Worm (Caenorhabditis elegans) whole organism, L1 larva: ENCODE results near the gene ZK377.15.
A peak's percentile ranks its signal among the peaks of the same experiment; 100 is the strongest.

Experiments
- F16B12.6 ChIP-seq: fragments of 150-350 bp; optimal IDR thresholded peaks from 2 replicates; lab custom pipeline; 2014; ENCODE audit warnings: missing biosample characterization, missing genetic modification characterization
- alr-1 ChIP-seq: fragments of 200-800 bp; sonication (Bioruptor generic); optimal IDR thresholded peaks from 2 replicates; lab custom pipeline; 2018; ENCODE audit warnings: borderline replicate concordance, mild to moderate bottlenecking, missing genetic modification characterization, missing compliant biosample characterization
- ama-1 ChIP-seq: fragments of 150-350 bp; optimal IDR thresholded peaks from 2 replicates; lab custom pipeline; 2014
- blmp-1 ChIP-seq: fragments of 150-350 bp; optimal IDR thresholded peaks from 2 replicates; lab custom pipeline; 2014; ENCODE audit warnings: missing biosample characterization, missing genetic modification characterization
- ceh-8 ChIP-seq: fragments of 200-800 bp; sonication (Bioruptor generic); optimal IDR thresholded peaks from 2 replicates; lab custom pipeline; 2018; ENCODE audit warnings: mild to moderate bottlenecking, missing genetic modification characterization, moderate library complexity, missing compliant biosample characterization
- ceh-82 ChIP-seq, 3 experiments: fragments of 150-350 bp in 1 of 3; sonication (generic microtip) in 2 of 3; optimal IDR thresholded peaks; 2 replicates each; lab custom pipeline; 2014 to 2017; ENCODE audit warnings: missing biosample characterization in 3 of 3, missing genetic modification characterization in 3 of 3
- ces-1 ChIP-seq: fragments of 150-350 bp; optimal IDR thresholded peaks from 2 replicates; lab custom pipeline; 2014; ENCODE audit warnings: missing biosample characterization, missing genetic modification reagents, missing genetic modification characterization
- dsc-1 ChIP-seq: sonication (generic microtip); optimal IDR thresholded peaks from 2 replicates; lab custom pipeline; 2016; ENCODE audit warnings: mild to moderate bottlenecking, missing genetic modification characterization, missing compliant biosample characterization
- efl-1 ChIP-seq, 4 experiments: fragments of 150-350 bp; optimal IDR thresholded peaks in 3 of 4; peaks in 1 of 4; 1 replicate in 1 of 4; 2 replicates in 3 of 4; lab custom pipeline; 2014; ENCODE audit warnings: missing biosample characterization in 2 of 4, missing genetic modification characterization in 2 of 4, missing genetic modification reagents in 2 of 4
- efl-3 ChIP-seq: fragments of 200-800 bp; sonication (Bioruptor generic); optimal IDR thresholded peaks from 2 replicates; lab custom pipeline; 2018; ENCODE audit warnings: mild to moderate bottlenecking, missing genetic modification characterization, missing compliant biosample characterization
- elt-3 ChIP-seq, 6 experiments: fragments of 150-350 bp in 1 of 6; sonication (generic microtip); optimal IDR thresholded peaks; 2 replicates each; lab custom pipeline; 2017 to 2018; ENCODE audit warnings: missing biosample characterization in 6 of 6, missing genetic modification characterization in 6 of 6, inconsistent platforms in 1 of 6
- fos-1 ChIP-seq: fragments of 150-350 bp; optimal IDR thresholded peaks from 2 replicates; lab custom pipeline; 2014; ENCODE audit warnings: missing biosample characterization, missing genetic modification characterization
- hlh-17 ChIP-seq: fragments of 200-800 bp; sonication (Bioruptor generic); optimal IDR thresholded peaks from 2 replicates; lab custom pipeline; 2018; ENCODE audit warnings: missing genetic modification characterization, mild to moderate bottlenecking, missing compliant biosample characterization, moderate library complexity, borderline replicate concordance
- hlh-4 ChIP-seq: sonication (generic microtip); optimal IDR thresholded peaks from 2 replicates; lab custom pipeline; 2016; ENCODE audit warnings: mild to moderate bottlenecking, missing genetic modification characterization, missing compliant biosample characterization
- hpl-2 ChIP-seq: fragments of 150-350 bp; optimal IDR thresholded peaks from 2 replicates; lab custom pipeline; 2014; ENCODE audit warnings: missing biosample characterization, missing genetic modification reagents, missing genetic modification characterization
- lin-14 ChIP-seq: fragments of 200-800 bp; sonication (Bioruptor generic); optimal IDR thresholded peaks from 2 replicates; lab custom pipeline; 2018; ENCODE audit warnings: mild to moderate bottlenecking, missing genetic modification characterization, moderate library complexity, missing compliant biosample characterization
- lin-15B ChIP-seq: fragments of 150-350 bp; sonication (generic microtip); optimal IDR thresholded peaks from 3 replicates; lab custom pipeline; 2014; ENCODE audit warnings: missing biosample characterization, missing genetic modification characterization
- lin-35 ChIP-seq, 2 experiments: fragments of 150-350 bp; optimal IDR thresholded peaks; 2 replicates each; lab custom pipeline; 2014; ENCODE audit warnings: missing biosample characterization in 2 of 2, missing genetic modification characterization in 2 of 2, missing genetic modification reagents in 2 of 2
- lir-3 ChIP-seq: sonication (generic microtip); optimal IDR thresholded peaks from 2 replicates; lab custom pipeline; 2016; ENCODE audit warnings: mild to moderate bottlenecking, missing genetic modification characterization, moderate library complexity, missing compliant biosample characterization; ENCODE audit not compliant: poor library complexity
- mdl-1 ChIP-seq, 2 experiments: fragments of 150-350 bp; optimal IDR thresholded peaks; 2 replicates each; lab custom pipeline; 2014 to 2017; ENCODE audit warnings: missing biosample characterization in 2 of 2, missing genetic modification characterization in 2 of 2, inconsistent platforms in 1 of 2
- mep-1 ChIP-seq: fragments of 150-350 bp; optimal IDR thresholded peaks from 2 replicates; lab custom pipeline; 2014; ENCODE audit warnings: missing biosample characterization, missing genetic modification characterization
- nhr-12 ChIP-seq: sonication (generic microtip); optimal IDR thresholded peaks from 2 replicates; lab custom pipeline; 2017; ENCODE audit warnings: missing biosample characterization, missing genetic modification characterization
- nhr-19 ChIP-seq: fragments of 200-800 bp; sonication (Bioruptor generic); conservative IDR thresholded peaks from 2 replicates; pipeline ENCODE4 v1.3.6; 2022; ENCODE audit warnings: missing genetic modification characterization, missing compliant biosample characterization
- nhr-237 ChIP-seq: fragments of 150-350 bp; optimal IDR thresholded peaks from 2 replicates; lab custom pipeline; 2014; ENCODE audit warnings: missing biosample characterization, missing genetic modification characterization
- nhr-84 ChIP-seq: sonication (generic microtip); optimal IDR thresholded peaks from 2 replicates; lab custom pipeline; 2017; ENCODE audit warnings: missing biosample characterization, missing genetic modification characterization
- nhr-85 ChIP-seq: sonication (generic microtip); peaks from one replicate; lab custom pipeline; 2016; ENCODE audit warnings: missing genetic modification characterization, inconsistent platforms, missing compliant biosample characterization
- nhr-90 ChIP-seq: sonication (generic microtip); optimal IDR thresholded peaks from 2 replicates; lab custom pipeline; 2016; ENCODE audit warnings: mild to moderate bottlenecking, missing genetic modification characterization, missing compliant biosample characterization; ENCODE audit not compliant: poor library complexity
- pag-3 ChIP-seq: sonication (generic microtip); optimal IDR thresholded peaks from 2 replicates; lab custom pipeline; 2017; ENCODE audit warnings: missing genetic modification characterization, mild to moderate bottlenecking, missing compliant biosample characterization, antibody characterized with exemption, borderline replicate concordance; ENCODE audit not compliant: insufficient read depth
- pax-3 ChIP-seq: fragments of 200-800 bp; sonication (Bioruptor generic); optimal IDR thresholded peaks from 2 replicates; lab custom pipeline; 2018; ENCODE audit warnings: mild to moderate bottlenecking, missing genetic modification characterization, moderate library complexity, missing compliant biosample characterization
- rnt-1 ChIP-seq: sonication (generic microtip); optimal IDR thresholded peaks from 2 replicates; lab custom pipeline; 2016; ENCODE audit warnings: mild to moderate bottlenecking, missing genetic modification characterization, moderate library complexity, missing compliant biosample characterization
- skn-1 ChIP-seq: fragments of 150-350 bp; optimal IDR thresholded peaks from 2 replicates; lab custom pipeline; 2014; ENCODE audit warnings: missing biosample characterization, missing genetic modification characterization
- sox-4 ChIP-seq: sonication (generic microtip); optimal IDR thresholded peaks from 2 replicates; lab custom pipeline; 2016; ENCODE audit warnings: missing genetic modification characterization, missing compliant biosample characterization
- sptf-1 ChIP-seq: fragments of 150-350 bp; optimal IDR thresholded peaks from 2 replicates; lab custom pipeline; 2014; ENCODE audit warnings: missing biosample characterization, missing genetic modification characterization
- swsn-7 ChIP-seq: sonication (generic microtip); optimal IDR thresholded peaks from 2 replicates; lab custom pipeline; 2016; ENCODE audit warnings: missing genetic modification characterization, missing compliant biosample characterization
- tbx-2 ChIP-seq: sonication (generic microtip); optimal IDR thresholded peaks from 2 replicates; lab custom pipeline; 2016; ENCODE audit warnings: missing genetic modification characterization, missing compliant biosample characterization
- unc-30 ChIP-seq: sonication (generic microtip); optimal IDR thresholded peaks from 2 replicates; lab custom pipeline; 2017; ENCODE audit warnings: missing biosample characterization, missing genetic modification characterization

The ZK377.15 gene

DNA sequence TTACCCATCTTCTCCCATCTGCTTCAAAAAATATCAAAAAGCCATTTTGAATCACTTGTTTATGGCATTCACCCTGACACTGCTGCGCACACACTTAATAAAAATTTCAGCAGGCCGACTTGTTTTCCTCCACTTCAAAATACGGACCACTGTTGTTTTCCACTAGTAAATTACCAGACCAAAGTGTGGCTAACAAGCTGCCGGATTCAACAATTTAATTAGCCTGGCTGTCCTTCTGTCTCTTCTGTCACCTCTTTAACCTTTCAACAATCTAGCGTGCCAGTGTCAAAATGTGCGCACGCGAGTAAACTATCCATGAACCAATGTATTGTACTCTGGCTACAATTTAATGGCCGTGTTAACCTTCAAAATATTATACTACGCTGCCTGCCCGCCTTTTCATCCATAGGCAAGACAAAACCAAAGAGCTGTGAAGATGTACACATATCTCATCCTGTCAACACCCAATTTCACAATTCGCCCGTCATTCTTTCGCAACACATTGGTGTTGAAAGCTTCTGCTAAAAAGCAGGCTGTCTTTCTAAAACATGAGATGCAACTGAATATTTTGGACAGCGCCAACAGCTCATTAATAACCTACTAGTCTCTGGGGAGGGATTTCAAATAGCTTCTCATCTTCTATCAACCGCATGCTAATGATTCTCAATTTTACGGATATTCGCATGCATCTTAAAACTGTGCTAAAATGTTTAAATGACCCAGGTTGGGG, 1.2 kb downstream of the ZK377.15 start:
- TF ChIP-seq hlh-17: no peak
- TF ChIP-seq efl-3: no peak
- TF ChIP-seq nhr-85: peak; percentile 72
- no peak for TF ChIP-seq sox-4 (tag; lab: Kevin White, UChicago)
- no peak for TF ChIP-seq F16B12.6 (tag; lab: Kevin White, UChicago)
- TF ChIP-seq mep-1 (tag; lab: Kevin White, UChicago): no peak
- no peak for TF ChIP-seq dsc-1
- no peak for TF ChIP-seq lir-3 (tag; lab: Kevin White, UChicago)
- no peak for TF ChIP-seq lin-15B (tag; lab: Kevin White, UChicago)
- no peak for TF ChIP-seq elt-3 (tag; optimal IDR thresholded peaks at IDR 0.05; lab: Kevin White, UChicago)
- no peak for TF ChIP-seq ces-1 (GFP tag; lab: Kevin White, UChicago)
- no peak for TF ChIP-seq unc-30
- no peak for TF ChIP-seq nhr-90 (tag; lab: Kevin White, UChicago)
- TF ChIP-seq fos-1 (tag; lab: Kevin White, UChicago): no peak
- TF ChIP-seq swsn-7 (tag; lab: Kevin White, UChicago): no peak
- peak in 1 of 3 experiments; percentile 11 for TF ChIP-seq ceh-82 (tag; optimal IDR thresholded peaks at IDR 0.05; lab: Kevin White, UChicago)
- TF ChIP-seq lin-35 (GFP tag; optimal IDR thresholded peaks at IDR 0.05; lab: Kevin White, UChicago): no peak
- TF ChIP-seq skn-1 (tag; lab: Kevin White, UChicago): peak; percentile 19
- TF ChIP-seq hlh-4 (tag; lab: Kevin White, UChicago): no peak
- no peak for TF ChIP-seq nhr-19 (GFP tag; lab: Robert Waterston, UW)

DNA sequence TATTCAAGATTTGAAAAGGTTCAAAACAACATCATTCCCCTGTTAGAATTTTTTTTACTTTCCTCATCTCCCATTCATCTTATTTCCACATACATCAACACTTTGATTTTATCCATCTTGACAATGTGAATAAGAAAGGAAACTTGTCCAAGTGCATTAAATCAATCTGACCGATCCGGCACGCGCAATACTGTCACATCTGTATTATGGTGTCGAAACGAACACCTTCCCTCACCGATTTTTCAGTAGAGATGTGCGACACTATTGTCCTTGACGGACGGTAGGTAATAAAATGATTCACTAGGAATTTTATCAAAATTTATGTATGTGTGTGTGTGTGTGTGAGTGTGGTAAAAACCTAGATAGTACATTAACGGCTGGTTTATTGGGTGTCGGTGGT, 1.8 kb downstream of the ZK377.15 start:
- no peak for TF ChIP-seq sox-4 (tag; lab: Kevin White, UChicago)
- TF ChIP-seq ceh-82 (tag; optimal IDR thresholded peaks at IDR 0.05; lab: Kevin White, UChicago): no peak
- TF ChIP-seq lin-14: peak; percentile 29
- TF ChIP-seq tbx-2: no peak
- TF ChIP-seq blmp-1 (tag; lab: Kevin White, UChicago): peak; percentile 41
- no peak for TF ChIP-seq mdl-1 (tag; optimal IDR thresholded peaks at IDR 0.05; lab: Kevin White, UChicago)
- no peak for TF ChIP-seq ama-1 (lab: Kevin White, UChicago)
- TF ChIP-seq pax-3: no peak
- TF ChIP-seq nhr-12: no peak
- TF ChIP-seq lir-3 (tag; lab: Kevin White, UChicago): no peak
- TF ChIP-seq nhr-237 (tag; lab: Kevin White, UChicago): no peak
- no peak for TF ChIP-seq F16B12.6 (tag; lab: Kevin White, UChicago)
- TF ChIP-seq nhr-85: peak; percentile 71
- TF ChIP-seq sptf-1 (tag; lab: Kevin White, UChicago): no peak
- no peak for TF ChIP-seq fos-1 (tag; lab: Kevin White, UChicago)
- TF ChIP-seq ceh-8: no peak
- TF ChIP-seq rnt-1 (tag; lab: Kevin White, UChicago): no peak
- no peak for TF ChIP-seq hpl-2
- TF ChIP-seq mep-1 (tag; lab: Kevin White, UChicago): peak; percentile 15

DNA sequence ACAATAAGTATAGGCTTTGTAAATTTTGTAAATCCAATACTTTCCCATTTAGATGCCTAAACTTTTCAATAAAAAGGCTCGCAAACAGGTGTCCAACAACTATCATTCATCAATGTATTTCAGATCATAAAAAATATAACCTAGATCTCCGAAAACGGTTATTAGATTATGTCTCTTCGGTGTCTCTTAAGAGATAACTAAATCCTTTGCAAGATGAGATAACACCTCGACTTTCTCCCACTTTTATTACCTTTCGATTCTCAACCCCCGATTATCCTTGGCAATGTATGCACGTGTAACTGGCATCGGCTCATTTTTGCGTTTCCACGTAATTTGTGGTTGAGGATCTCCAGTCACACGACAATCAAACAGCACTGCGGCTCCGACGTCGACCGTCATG, 3.6 kb downstream of the ZK377.15 start:
- TF ChIP-seq nhr-84 (tag; lab: Kevin White, UChicago) (no peak), blmp-1 (tag; lab: Kevin White, UChicago) (peak; percentile 43), efl-1 (optimal IDR thresholded peaks at IDR 0.05; lab: Kevin White, UChicago) (no peak), efl-1 (GFP tag; optimal IDR thresholded peaks at IDR 0.05 in 1 of 2; lab: Kevin White, UChicago) (no peak), pag-3 (tag; lab: Kevin White, UChicago) (no peak), alr-1 (tag; lab: Kevin White, UChicago) (no peak)
